Worm (Caenorhabditis elegans) whole organism, L2 larva: ENCODE measurements around the gene C50F4.6.
A peak's percentile ranks its signal among the peaks of the same experiment; 100 is the strongest.

Source experiments
- C34F6.9 ChIP-seq: fragments of 150-350 bp; optimal IDR thresholded peaks from 2 replicates; lab custom pipeline; 2014; ENCODE audit warnings: missing biosample characterization, missing genetic modification characterization
- R02D3.7 ChIP-seq: fragments of 150-350 bp; optimal IDR thresholded peaks from 2 replicates; lab custom pipeline; 2014; ENCODE audit warnings: missing biosample characterization, missing genetic modification characterization
- Y55F3AM.14 ChIP-seq: fragments of 200-800 bp; sonication (Bioruptor generic); optimal IDR thresholded peaks from 2 replicates; lab custom pipeline; 2018; ENCODE audit warnings: mild to moderate bottlenecking, missing genetic modification characterization, missing compliant biosample characterization
- ZK546.5 ChIP-seq: sonication (generic microtip); optimal IDR thresholded peaks from 2 replicates; lab custom pipeline; 2017; ENCODE audit warnings: missing biosample characterization, missing genetic modification characterization
- alr-1 ChIP-seq: fragments of 150-350 bp; optimal IDR thresholded peaks from 2 replicates; lab custom pipeline; 2014; ENCODE audit warnings: missing biosample characterization, missing genetic modification characterization
- aly-2 ChIP-seq: fragments of 150-350 bp; optimal IDR thresholded peaks from 2 replicates; lab custom pipeline; 2014; ENCODE audit warnings: missing biosample characterization, missing genetic modification characterization
- ama-1 ChIP-seq: fragments of 150-350 bp; optimal IDR thresholded peaks from 2 replicates; lab custom pipeline; 2018; ENCODE audit warnings: inconsistent platforms
- blmp-1 ChIP-seq: sonication (generic microtip); optimal IDR thresholded peaks from 2 replicates; lab custom pipeline; 2017; ENCODE audit warnings: missing genetic modification characterization, mild to moderate bottlenecking, missing compliant biosample characterization, antibody characterized with exemption, moderate library complexity; ENCODE audit not compliant: insufficient read depth
- ceh-16 ChIP-seq: fragments of 150-350 bp; optimal IDR thresholded peaks from 2 replicates; lab custom pipeline; 2014; ENCODE audit warnings: missing biosample characterization, missing genetic modification characterization
- ceh-82 ChIP-seq: fragments of 150-350 bp; optimal IDR thresholded peaks from 2 replicates; lab custom pipeline; 2014; ENCODE audit warnings: missing biosample characterization, missing genetic modification characterization
- crh-2 ChIP-seq: sonication (generic microtip); optimal IDR thresholded peaks from 2 replicates; lab custom pipeline; 2017; ENCODE audit warnings: missing biosample characterization, missing genetic modification characterization
- elt-1 ChIP-seq: fragments of 150-350 bp; optimal IDR thresholded peaks from 2 replicates; lab custom pipeline; 2014; ENCODE audit warnings: missing biosample characterization, missing genetic modification characterization
- fos-1 ChIP-seq: fragments of 150-350 bp; optimal IDR thresholded peaks from 2 replicates; lab custom pipeline; 2014; ENCODE audit warnings: missing biosample characterization, missing genetic modification characterization
- gmeb-1 ChIP-seq: fragments of 150-350 bp; optimal IDR thresholded peaks from 2 replicates; lab custom pipeline; 2014; ENCODE audit warnings: missing biosample characterization, missing genetic modification characterization
- lin-11 ChIP-seq: fragments of 150-350 bp; sonication (generic microtip); optimal IDR thresholded peaks from 2 replicates; lab custom pipeline; 2014; ENCODE audit warnings: missing biosample characterization, missing genetic modification characterization, inconsistent platforms, mixed read lengths
- lin-13 ChIP-seq: fragments of 150-350 bp; optimal IDR thresholded peaks from 2 replicates; lab custom pipeline; 2014; ENCODE audit warnings: missing biosample characterization, missing genetic modification reagents, missing genetic modification characterization
- lin-39 ChIP-seq: fragments of 150-350 bp; optimal IDR thresholded peaks from 2 replicates; lab custom pipeline; 2014; ENCODE audit warnings: missing biosample characterization, missing genetic modification reagents, missing genetic modification characterization
- lsy-2 ChIP-seq, 2 experiments: fragments of 150-350 bp in 1 of 2; sonication (generic microtip) in 1 of 2; optimal IDR thresholded peaks; 2 replicates each; lab custom pipeline; 2014 to 2017; ENCODE audit warnings: missing biosample characterization in 2 of 2, missing genetic modification characterization in 2 of 2
- mdl-1 ChIP-seq, 2 experiments: fragments of 150-350 bp in 1 of 2; sonication (generic microtip) in 1 of 2; optimal IDR thresholded peaks; 2 replicates each; lab custom pipeline; 2017; ENCODE audit warnings: missing biosample characterization in 2 of 2, missing genetic modification characterization in 2 of 2
- nhr-10 ChIP-seq: sonication (generic microtip); optimal IDR thresholded peaks from 2 replicates; lab custom pipeline; 2017; ENCODE audit warnings: missing biosample characterization, missing genetic modification characterization
- nhr-11 ChIP-seq: fragments of 150-350 bp; optimal IDR thresholded peaks from 2 replicates; lab custom pipeline; 2014; ENCODE audit warnings: missing biosample characterization, missing genetic modification characterization
- nhr-12 ChIP-seq: fragments of 150-350 bp; optimal IDR thresholded peaks from 2 replicates; lab custom pipeline; 2014; ENCODE audit warnings: missing biosample characterization, missing genetic modification characterization
- nhr-129 ChIP-seq: fragments of 150-350 bp; optimal IDR thresholded peaks from 2 replicates; lab custom pipeline; 2014; ENCODE audit warnings: missing biosample characterization, missing genetic modification characterization
- nhr-21 ChIP-seq: fragments of 150-350 bp; optimal IDR thresholded peaks from 2 replicates; lab custom pipeline; 2014; ENCODE audit warnings: missing biosample characterization, missing genetic modification characterization
- nhr-23 ChIP-seq: fragments of 150-350 bp; optimal IDR thresholded peaks from 2 replicates; lab custom pipeline; 2014; ENCODE audit warnings: missing biosample characterization, missing genetic modification reagents, missing genetic modification characterization
- nhr-237 ChIP-seq: fragments of 150-350 bp; optimal IDR thresholded peaks from 2 replicates; lab custom pipeline; 2014; ENCODE audit warnings: missing biosample characterization, missing genetic modification characterization
- nhr-25 ChIP-seq: fragments of 150-350 bp; sonication (generic microtip); optimal IDR thresholded peaks from 3 replicates; lab custom pipeline; 2014; ENCODE audit warnings: missing biosample characterization, missing genetic modification characterization
- nhr-6 ChIP-seq: fragments of 150-350 bp; optimal IDR thresholded peaks from 2 replicates; lab custom pipeline; 2014; ENCODE audit warnings: missing biosample characterization, missing genetic modification characterization
- nhr-77 ChIP-seq: fragments of 150-350 bp; optimal IDR thresholded peaks from 2 replicates; lab custom pipeline; 2014; ENCODE audit warnings: missing biosample characterization, missing genetic modification characterization
- peb-1 ChIP-seq: fragments of 150-350 bp; optimal IDR thresholded peaks from 2 replicates; lab custom pipeline; 2014; ENCODE audit warnings: missing biosample characterization, missing genetic modification characterization
- sem-4 ChIP-seq: fragments of 150-350 bp; optimal IDR thresholded peaks from 2 replicates; lab custom pipeline; 2014; ENCODE audit warnings: missing biosample characterization, missing genetic modification reagents, missing genetic modification characterization
- skn-1 ChIP-seq: sonication (generic microtip); optimal IDR thresholded peaks from 2 replicates; lab custom pipeline; 2017; ENCODE audit warnings: missing biosample characterization, missing genetic modification characterization
- sma-9 ChIP-seq, 2 experiments: fragments of 150-350 bp in 1 of 2; sonication (generic microtip) in 1 of 2; optimal IDR thresholded peaks; 2 replicates each; lab custom pipeline; 2014 to 2016; ENCODE audit warnings: missing genetic modification characterization in 2 of 2, mild to moderate bottlenecking in 1 of 2, missing biosample characterization in 1 of 2, missing compliant biosample characterization in 1 of 2, missing genetic modification reagents in 1 of 2, moderate library complexity in 1 of 2
- unc-55 ChIP-seq: fragments of 150-350 bp; sonication (generic microtip); optimal IDR thresholded peaks from 3 replicates; lab custom pipeline; 2014; ENCODE audit warnings: missing biosample characterization, missing genetic modification reagents, missing genetic modification characterization
- unc-62 ChIP-seq: fragments of 150-350 bp; optimal IDR thresholded peaks from 2 replicates; lab custom pipeline; 2014; ENCODE audit warnings: missing biosample characterization, missing genetic modification reagents, missing genetic modification characterization
- zag-1 ChIP-seq: fragments of 150-350 bp; optimal IDR thresholded peaks from 2 replicates; lab custom pipeline; 2014; ENCODE audit warnings: missing biosample characterization, missing genetic modification characterization
- ztf-1 ChIP-seq: fragments of 200-800 bp; sonication (Bioruptor generic); conservative IDR thresholded peaks from 2 replicates; pipeline ENCODE4 v1.3.6; 2022; ENCODE audit warnings: missing genetic modification characterization, missing compliant biosample characterization
- ztf-11 ChIP-seq: sonication (generic microtip); optimal IDR thresholded peaks from 2 replicates; lab custom pipeline; 2017; ENCODE audit warnings: missing biosample characterization, missing genetic modification characterization
- ztf-4 ChIP-seq: fragments of 150-350 bp; optimal IDR thresholded peaks from 2 replicates; lab custom pipeline; 2014; ENCODE audit warnings: missing biosample characterization, missing genetic modification characterization

Gene C50F4.6

ce11 chrV:9546042-9546581 lies at the start of gene C50F4.6:
C50F4.6 (plus strand) TSS chrV:9546092.
- TF ChIP-seq lsy-2 (tag; optimal IDR thresholded peaks at IDR 0.05; lab: Kevin White, UChicago) (peak in 1 of 2 experiments; percentile 13), ztf-11 (tag; lab: Kevin White, UChicago) (no peak), nhr-12 (tag; lab: Kevin White, UChicago) (no peak), elt-1 (tag; lab: Kevin White, UChicago) (no peak), ama-1 (lab: Kevin White, UChicago) (no peak), lin-39 (tag; lab: Kevin White, UChicago) (no peak), ztf-1 (GFP tag; lab: Robert Waterston, UW) (no peak), nhr-23 (tag; lab: Kevin White, UChicago) (no peak), ztf-4 (tag; lab: Kevin White, UChicago) (no peak)

DNA sequence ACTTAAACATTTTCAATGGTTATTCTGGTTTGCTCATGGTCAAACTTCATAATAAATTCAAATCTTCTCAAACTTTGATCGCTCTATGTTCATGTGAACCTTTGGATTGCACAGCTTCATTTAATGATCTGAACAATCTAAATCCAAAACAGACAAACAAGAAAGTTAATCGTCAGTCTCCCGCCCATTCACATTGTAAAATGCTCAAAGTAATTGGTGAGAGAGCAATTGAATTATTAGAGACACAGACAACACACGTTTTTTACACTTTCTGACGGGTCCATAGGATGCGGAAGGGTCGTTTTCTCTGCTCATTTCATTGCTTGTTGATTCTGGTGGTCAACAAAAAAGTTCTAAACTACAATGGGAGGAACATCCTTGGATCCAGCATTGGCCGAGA lies 49.1 kb upstream of the C50F4.6 start, which contains the start of gene gsnl-1:
TSS of gene gsnl-1 (plus strand) at position 301 of the 400 bp plus-strand sequence.
- TF ChIP-seq ztf-1 (GFP tag; lab: Robert Waterston, UW) (no peak), nhr-10 (tag; lab: Kevin White, UChicago) (no peak), unc-62 (GFP tag; lab: Kevin White, UChicago) (no peak), nhr-11 (tag; lab: Kevin White, UChicago) (no peak), ama-1 (lab: Kevin White, UChicago) (no peak), elt-1 (tag; lab: Kevin White, UChicago) (no peak), ceh-16 (tag; lab: Kevin White, UChicago) (no peak), crh-2 (tag; lab: Kevin White, UChicago) (no peak), nhr-25 (tag; lab: Kevin White, UChicago) (no peak), ZK546.5 (no peak), alr-1 (tag; lab: Kevin White, UChicago) (no peak), aly-2 (tag; lab: Kevin White, UChicago) (no peak)

ce11 chrV:9499295-9499694 lies 46.6 kb upstream of the C50F4.6 start:
- TF ChIP-seq blmp-1 (tag; lab: Kevin White, UChicago) (peak; percentile 42), nhr-23 (tag; lab: Kevin White, UChicago) (no peak)

DNA sequence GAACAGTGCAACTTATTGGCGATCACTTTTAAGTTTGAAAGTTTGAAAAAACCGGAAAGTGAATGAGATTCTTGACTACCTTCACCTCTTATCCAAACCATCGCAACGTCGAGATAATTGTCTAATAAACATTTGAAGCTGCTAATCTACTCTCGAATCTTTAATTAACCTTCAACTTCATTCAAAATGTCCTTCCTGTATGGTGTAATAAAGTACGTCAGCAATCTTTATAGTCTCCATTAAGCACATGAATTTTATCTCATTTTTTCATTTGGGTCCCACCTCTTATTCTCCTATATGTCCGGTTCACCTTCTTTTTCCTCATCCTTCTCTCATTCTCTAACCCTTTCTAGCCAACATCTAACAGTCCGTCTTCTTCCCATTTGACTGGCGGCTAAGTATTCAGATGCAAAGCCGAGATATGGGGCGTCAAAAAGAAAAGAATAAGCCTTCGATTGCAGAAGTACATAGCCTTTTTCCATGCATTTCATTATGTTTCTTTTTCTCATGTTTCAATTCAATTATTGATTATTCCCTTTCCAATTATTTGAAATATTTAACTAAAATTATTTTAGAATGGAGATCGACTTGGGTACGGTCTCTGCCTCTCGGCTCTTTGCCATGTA lies 45.0 kb upstream of the C50F4.6 start, which contains the start of gene swt-5:
TSS of gene swt-5 (plus strand) at position 576 of the 626 bp plus-strand sequence.
- TF ChIP-seq unc-55 (GFP tag; lab: Kevin White, UChicago) (no peak), lin-13 (GFP tag; lab: Kevin White, UChicago) (no peak), lsy-2 (tag; optimal IDR thresholded peaks at IDR 0.05; lab: Kevin White, UChicago) (no peak), aly-2 (tag; lab: Kevin White, UChicago) (no peak), lin-39 (tag; lab: Kevin White, UChicago) (no peak), sma-9 (GFP tag; optimal IDR thresholded peaks at IDR 0.05; lab: Kevin White, UChicago) (no peak), sma-9 (tag; optimal IDR thresholded peaks at IDR 0.05; lab: Kevin White, UChicago) (no peak), crh-2 (tag; lab: Kevin White, UChicago) (no peak), zag-1 (tag; lab: Kevin White, UChicago) (no peak), peb-1 (tag; lab: Kevin White, UChicago) (no peak), skn-1 (tag; lab: Kevin White, UChicago) (no peak)

DNA sequence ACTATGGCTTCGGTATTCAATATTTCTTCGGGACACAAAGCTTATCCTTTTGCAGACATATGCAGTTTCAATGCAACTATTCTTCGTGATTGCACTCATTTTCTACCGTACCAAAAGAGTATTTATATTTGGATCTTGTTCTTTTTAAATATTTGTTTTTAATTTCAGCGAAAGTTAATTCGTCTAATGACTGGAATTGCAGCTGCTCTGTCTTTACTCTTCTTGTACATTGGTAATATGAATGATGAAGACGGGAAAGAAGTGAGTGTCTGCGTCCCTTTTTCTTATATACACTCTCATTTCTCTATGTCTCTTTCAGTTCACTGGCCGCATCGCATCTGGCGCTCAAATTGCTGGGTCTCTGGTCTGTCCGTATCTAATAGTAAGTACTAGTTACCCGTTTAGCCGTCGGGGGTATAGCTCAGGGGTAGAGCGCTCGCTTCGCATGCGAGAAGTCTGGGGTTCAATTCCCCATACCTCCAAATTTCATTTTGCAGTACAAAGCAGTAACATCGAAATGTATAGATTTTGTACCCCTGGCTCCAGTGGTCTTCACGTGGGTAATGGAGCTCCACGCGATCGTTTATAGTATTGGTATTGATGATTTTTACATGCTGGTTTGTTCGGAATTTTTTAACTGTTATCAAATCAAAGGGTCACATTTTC lies 42.6 kb upstream of the C50F4.6 start:
- TF ChIP-seq gmeb-1 (tag; lab: Kevin White, UChicago) (peak; percentile 66), unc-55 (GFP tag; lab: Kevin White, UChicago) (no peak), sem-4 (peak; percentile 34), nhr-77 (tag; lab: Kevin White, UChicago) (no peak), nhr-25 (tag; lab: Kevin White, UChicago) (peak; percentile 54), C34F6.9 (tag; lab: Kevin White, UChicago) (peak; percentile 53), ztf-11 (tag; lab: Kevin White, UChicago) (no peak), ZK546.5 (no peak), crh-2 (tag; lab: Kevin White, UChicago) (peak; percentile 38), nhr-237 (tag; lab: Kevin White, UChicago) (no peak), ceh-16 (tag; lab: Kevin White, UChicago) (peak; percentile 48), skn-1 (tag; lab: Kevin White, UChicago) (no peak), ceh-82 (no peak), unc-62 (GFP tag; lab: Kevin White, UChicago) (no peak), fos-1 (tag; lab: Kevin White, UChicago) (peak; percentile 44), aly-2 (tag; lab: Kevin White, UChicago) (no peak), nhr-21 (tag; lab: Kevin White, UChicago) (peak; percentile 71), nhr-6 (tag; lab: Kevin White, UChicago) (no peak), nhr-129 (tag; lab: Kevin White, UChicago) (peak; percentile 76), lin-11 (tag; lab: Kevin White, UChicago) (peak; percentile 51), R02D3.7 (no peak), nhr-11 (tag; lab: Kevin White, UChicago) (no peak), mdl-1 (tag; optimal IDR thresholded peaks at IDR 0.05; lab: Kevin White, UChicago) (no peak), ztf-1 (GFP tag; lab: Robert Waterston, UW) (no peak), Y55F3AM.14 (GFP tag; lab: Kevin White, UChicago) (peak; percentile 60)
